Worm (Caenorhabditis elegans) whole organism, early embryonic: ENCODE measurements around the gene ZK6.8.

Source experiments
- B0310.2 ChIP-seq: sonication (generic microtip); optimal IDR thresholded peaks from 2 replicates; lab custom pipeline; 2016; ENCODE audit warnings: mild to moderate bottlenecking, missing genetic modification characterization, missing compliant biosample characterization
- F13C5.2 ChIP-seq: sonication (generic microtip); optimal IDR thresholded peaks from 2 replicates; lab custom pipeline; 2017; ENCODE audit warnings: mild to moderate bottlenecking, missing genetic modification characterization, inconsistent platforms, missing compliant biosample characterization
- aly-1 ChIP-seq: sonication (generic microtip); optimal IDR thresholded peaks from 2 replicates; lab custom pipeline; 2016; ENCODE audit warnings: missing genetic modification characterization, missing compliant biosample characterization
- ama-1 ChIP-seq: fragments of 150-350 bp; optimal IDR thresholded peaks from 2 replicates; lab custom pipeline; 2014
- ceh-13 ChIP-seq: fragments of 200-800 bp; sonication (Bioruptor generic); optimal IDR thresholded peaks from 2 replicates; lab custom pipeline; 2018; ENCODE audit warnings: mild to moderate bottlenecking, missing genetic modification characterization, missing compliant biosample characterization
- ceh-36 ChIP-seq: sonication (generic microtip); optimal IDR thresholded peaks from 2 replicates; lab custom pipeline; 2016; ENCODE audit warnings: missing genetic modification characterization, inconsistent platforms, missing compliant biosample characterization
- ets-7 ChIP-seq: sonication (generic microtip); optimal IDR thresholded peaks from 2 replicates; lab custom pipeline; 2016; ENCODE audit warnings: missing genotype, missing genetic modification characterization, missing compliant biosample characterization
- flt-1 ChIP-seq: fragments of 200-800 bp; sonication (Bioruptor generic); IDR thresholded peaks from 2 replicates; pipeline ENCODE4 v1.3.6; 2022; ENCODE audit warnings: missing genetic modification characterization, missing compliant biosample characterization
- hmbx-1 ChIP-seq: sonication (generic microtip); optimal IDR thresholded peaks from 2 replicates; lab custom pipeline; 2016; ENCODE audit warnings: mild to moderate bottlenecking, missing genetic modification characterization, missing compliant biosample characterization
- hmg-4 ChIP-seq: fragments of 200-800 bp; sonication (Bioruptor generic); optimal IDR thresholded peaks from 2 replicates; lab custom pipeline; 2018; ENCODE audit warnings: mild to moderate bottlenecking, missing genetic modification characterization, missing compliant biosample characterization
- hnd-1 ChIP-seq: sonication (generic microtip); optimal IDR thresholded peaks from 2 replicates; lab custom pipeline; 2016; ENCODE audit warnings: missing genetic modification characterization, missing compliant biosample characterization
- pes-1 ChIP-seq: fragments of 200-800 bp; sonication (Bioruptor generic); IDR thresholded peaks from 2 replicates; pipeline ENCODE4 v1.3.6; 2022; ENCODE audit warnings: missing genetic modification reagents, missing genetic modification characterization, missing compliant biosample characterization
- scrt-1 ChIP-seq: fragments of 200-800 bp; sonication (Bioruptor generic); IDR thresholded peaks from 2 replicates; pipeline ENCODE4 v1.3.6; 2022; ENCODE audit warnings: missing genetic modification characterization, missing compliant biosample characterization
- sea-1 ChIP-seq: fragments of 200-800 bp; sonication (Bioruptor generic); conservative IDR thresholded peaks from 2 replicates; pipeline ENCODE4 v1.3.6; 2022; ENCODE audit warnings: missing genetic modification characterization, missing compliant biosample characterization
- tbx-11 ChIP-seq: fragments of 200-800 bp; sonication (Bioruptor generic); IDR thresholded peaks from 2 replicates; pipeline ENCODE4 v1.3.6; 2022; ENCODE audit warnings: missing genetic modification characterization, missing compliant biosample characterization
- tbx-37 ChIP-seq: fragments of 200-800 bp; sonication (Bioruptor generic); conservative IDR thresholded peaks from 2 replicates; pipeline ENCODE4 v1.3.6; 2022; ENCODE audit warnings: missing genetic modification reagents, missing genetic modification characterization, missing compliant biosample characterization
- tra-4 ChIP-seq: sonication (generic microtip); optimal IDR thresholded peaks from 2 replicates; lab custom pipeline; 2017; ENCODE audit warnings: missing genetic modification characterization, missing compliant biosample characterization

ZK6.8 gene

DNA sequence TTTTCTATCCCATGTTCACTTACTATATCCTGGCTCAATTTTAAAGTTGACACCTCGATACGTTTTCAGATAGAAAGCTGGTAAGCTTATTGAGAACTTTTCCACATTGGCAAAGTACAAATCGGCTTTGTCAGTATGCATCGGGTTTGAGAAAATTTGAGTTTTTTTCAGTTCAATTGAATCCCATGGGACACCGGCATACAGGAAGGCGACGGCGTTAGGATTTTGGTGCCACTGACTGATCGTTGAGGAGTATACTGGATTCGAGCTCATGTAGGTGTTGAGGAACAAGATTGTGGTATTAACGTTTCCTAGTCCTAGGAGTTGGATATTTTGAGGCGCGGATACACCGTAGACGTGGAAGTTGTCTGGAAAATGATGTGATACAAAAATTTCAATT, 31.1 kb downstream of the ZK6.8 start:
- no peak for TF ChIP-seq ets-7 (tag; lab: Kevin White, UChicago)
- TF ChIP-seq ceh-36 (tag; lab: Kevin White, UChicago) = no peak
- no peak for TF ChIP-seq pes-1 (GFP tag; lab: Robert Waterston, UW)
- no peak for TF ChIP-seq tbx-11
- TF ChIP-seq flt-1 (GFP tag; lab: Robert Waterston, UW) = no peak
- no peak for TF ChIP-seq tra-4 (tag; lab: Kevin White, UChicago)
- no peak for TF ChIP-seq tbx-37 (GFP tag; lab: Robert Waterston, UW)
- TF ChIP-seq scrt-1 (GFP tag; lab: Robert Waterston, UW) = no peak
- TF ChIP-seq ceh-13 (GFP tag; lab: Kevin White, UChicago) = no peak
- no peak for TF ChIP-seq F13C5.2
- no peak for TF ChIP-seq hnd-1 (tag; lab: Kevin White, UChicago)
- no peak for TF ChIP-seq hmbx-1
- TF ChIP-seq ama-1 (lab: Kevin White, UChicago) = no peak
- no peak for TF ChIP-seq aly-1 (tag; lab: Kevin White, UChicago)
- TF ChIP-seq hmg-4 (GFP tag; lab: Kevin White, UChicago) = no peak
- TF ChIP-seq sea-1 (GFP tag; lab: Robert Waterston, UW) = no peak
- no peak for TF ChIP-seq B0310.2

DNA sequence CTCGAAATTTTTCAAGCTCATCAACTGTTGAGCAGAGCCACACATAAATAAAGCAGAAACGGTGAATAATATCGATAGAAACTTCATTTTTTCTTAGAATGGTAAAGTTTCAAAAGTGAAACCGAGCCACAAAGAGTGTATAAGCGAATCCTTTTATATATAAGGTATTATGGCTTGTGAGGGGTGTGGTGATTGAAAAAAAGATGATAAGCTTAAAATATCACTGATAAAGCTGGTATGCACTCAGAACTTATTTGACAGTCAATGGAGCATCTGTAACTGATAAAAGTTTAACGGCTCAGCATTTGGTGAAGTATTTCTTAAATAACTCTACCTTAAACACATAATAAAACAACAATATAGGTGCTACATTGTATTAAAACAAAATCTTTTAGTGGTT, 32.9 kb downstream of the ZK6.8 start, which contains the start of gene dod-19:
TSS of gene dod-19 (minus strand) at position 130 of the 400 bp plus-strand sequence.
- no peak for TF ChIP-seq ceh-13 (GFP tag; lab: Kevin White, UChicago)
- TF ChIP-seq scrt-1 (GFP tag; lab: Robert Waterston, UW) = no peak
- TF ChIP-seq aly-1 (tag; lab: Kevin White, UChicago) = no peak
- no peak for TF ChIP-seq pes-1 (GFP tag; lab: Robert Waterston, UW)
- TF ChIP-seq hmg-4 (GFP tag; lab: Kevin White, UChicago) = no peak
- TF ChIP-seq F13C5.2 = no peak
- TF ChIP-seq flt-1 (GFP tag; lab: Robert Waterston, UW) = no peak
- TF ChIP-seq tbx-37 (GFP tag; lab: Robert Waterston, UW) = no peak

ce11 chrV:415072-415471, 33.4 kb downstream of the ZK6.8 start:
- no peak for TF ChIP-seq ama-1 (lab: Kevin White, UChicago)
- no peak for TF ChIP-seq F13C5.2
- TF ChIP-seq ets-7 (tag; lab: Kevin White, UChicago) = no peak
- TF ChIP-seq tbx-37 (GFP tag; lab: Robert Waterston, UW) = no peak
- no peak for TF ChIP-seq ceh-13 (GFP tag; lab: Kevin White, UChicago)
- TF ChIP-seq hmbx-1 = no peak
- TF ChIP-seq B0310.2 = no peak
- no peak for TF ChIP-seq tbx-11
- no peak for TF ChIP-seq pes-1 (GFP tag; lab: Robert Waterston, UW)
- TF ChIP-seq ceh-36 (tag; lab: Kevin White, UChicago) = no peak
- no peak for TF ChIP-seq flt-1 (GFP tag; lab: Robert Waterston, UW)
- TF ChIP-seq scrt-1 (GFP tag; lab: Robert Waterston, UW) = no peak
- no peak for TF ChIP-seq hnd-1 (tag; lab: Kevin White, UChicago)
- TF ChIP-seq hmg-4 (GFP tag; lab: Kevin White, UChicago) = no peak
- TF ChIP-seq aly-1 (tag; lab: Kevin White, UChicago) = no peak
- TF ChIP-seq tra-4 (tag; lab: Kevin White, UChicago) = no peak

DNA sequence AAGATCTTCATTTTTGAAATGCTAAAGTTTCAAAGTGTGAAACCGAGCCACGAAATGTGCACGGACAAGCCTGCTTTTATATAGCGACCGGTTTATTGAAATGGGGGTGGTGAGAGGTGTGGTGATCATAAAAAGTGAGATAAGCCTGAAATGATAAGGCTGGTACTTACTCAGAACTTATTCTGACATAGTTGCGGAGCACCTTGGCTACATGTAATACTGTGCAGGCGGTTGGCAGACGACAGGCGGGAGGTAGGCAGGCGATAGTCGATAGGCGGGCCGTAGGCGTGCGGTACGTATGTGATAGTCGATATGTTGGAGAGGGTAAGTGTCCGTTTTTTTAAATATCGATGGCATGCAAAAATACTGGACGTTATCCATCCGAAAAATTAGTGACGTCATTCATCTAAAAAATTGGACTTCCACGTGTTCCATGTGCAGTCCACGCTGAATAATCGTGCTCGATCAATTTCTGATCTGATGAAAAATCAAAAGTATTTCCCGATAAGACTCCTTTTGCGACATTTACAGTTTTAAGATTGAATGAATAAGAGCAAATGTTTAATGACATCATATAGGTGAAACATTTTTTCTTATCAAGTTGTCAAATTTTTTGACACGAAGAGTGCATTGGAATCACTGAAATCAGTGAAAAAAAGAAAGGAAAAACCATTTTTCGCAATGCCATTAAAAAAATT, 36.1 kb downstream of the ZK6.8 start, which contains the start of gene irg-8:
TSS of gene irg-8 (minus strand) at position 51 of the 698 bp plus-strand sequence.
- TF ChIP-seq scrt-1 (GFP tag; lab: Robert Waterston, UW) = no peak
- TF ChIP-seq hmbx-1 = no peak
- no peak for TF ChIP-seq ceh-36 (tag; lab: Kevin White, UChicago)
- TF ChIP-seq pes-1 (GFP tag; lab: Robert Waterston, UW) = no peak
- no peak for TF ChIP-seq aly-1 (tag; lab: Kevin White, UChicago)
- no peak for TF ChIP-seq ceh-13 (GFP tag; lab: Kevin White, UChicago)
- TF ChIP-seq F13C5.2 = no peak
- no peak for TF ChIP-seq sea-1 (GFP tag; lab: Robert Waterston, UW)
- no peak for TF ChIP-seq hmg-4 (GFP tag; lab: Kevin White, UChicago)

- TF ChIP-seq scrt-1 (GFP tag; lab: Robert Waterston, UW) (no peak), B0310.2 (no peak), tra-4 (tag; lab: Kevin White, UChicago) (no peak), sea-1 (GFP tag; lab: Robert Waterston, UW) (no peak), hmbx-1 (no peak), hmg-4 (GFP tag; lab: Kevin White, UChicago) (no peak), hnd-1 (tag; lab: Kevin White, UChicago) (no peak), tbx-11 (no peak), ets-7 (tag; lab: Kevin White, UChicago) (no peak), pes-1 (GFP tag; lab: Robert Waterston, UW) (no peak), ceh-13 (GFP tag; lab: Kevin White, UChicago) (no peak), ceh-36 (tag; lab: Kevin White, UChicago) (no peak), F13C5.2 (no peak), aly-1 (tag; lab: Kevin White, UChicago) (no peak), tbx-37 (GFP tag; lab: Robert Waterston, UW) (no peak), flt-1 (GFP tag; lab: Robert Waterston, UW) (no peak), ama-1 (lab: Kevin White, UChicago) (no peak)
These were observed 36.7 kb downstream of the ZK6.8 start, which contains the start of gene Y39D8A.1 for ce11 chrV:418432-418831. Y39D8A.1 (plus strand) TSS chrV:418732.

- TF ChIP-seq hnd-1 (tag; lab: Kevin White, UChicago) = no peak
- no peak for TF ChIP-seq ceh-13 (GFP tag; lab: Kevin White, UChicago)
- TF ChIP-seq ama-1 (lab: Kevin White, UChicago) = no peak
- no peak for TF ChIP-seq ceh-36 (tag; lab: Kevin White, UChicago)
- no peak for TF ChIP-seq F13C5.2
- no peak for TF ChIP-seq ets-7 (tag; lab: Kevin White, UChicago)
These were observed 40.4 kb downstream of the ZK6.8 start, which contains the start of gene dod-20 for ce11 chrV:422133-422532. dod-20 (plus strand) TSS chrV:422433.
